Worm (Caenorhabditis elegans) whole organism, L4/young adult: ENCODE results near the gene C16C8.17.

Source experiments
- W03F9.2 ChIP-seq: fragments of 150-350 bp; optimal IDR thresholded peaks from 2 replicates; lab custom pipeline; 2014; ENCODE audit warnings: missing biosample characterization, missing genetic modification characterization
- him-1 ChIP-seq: sonication (generic microtip); optimal IDR thresholded peaks from 2 replicates; lab custom pipeline; 2016; ENCODE audit warnings: missing genotype, missing genetic modification reagents, missing genetic modification characterization, missing compliant biosample characterization

ce11 chrII:3402854-3403253 lies 37.8 kb upstream of the C16C8.17 start, which contains the start of gene nep-10:
- no peak for TF ChIP-seq him-1 (tag; lab: Kevin White, UChicago)
- TF ChIP-seq W03F9.2 (tag; lab: Kevin White, UChicago), result no peak
